Worm (Caenorhabditis elegans) whole organism, late embryonic: ENCODE results near the gene T28D6.5.

Experiments used
- C08G9.2 ChIP-seq: sonication (generic microtip); optimal IDR thresholded peaks from 2 replicates; lab custom pipeline; 2016; ENCODE audit warnings: mild to moderate bottlenecking, missing genetic modification characterization, moderate library complexity, missing compliant biosample characterization
- C38D4.7 ChIP-seq: fragments of 200-800 bp; sonication (Bioruptor generic); optimal IDR thresholded peaks from 2 replicates; lab custom pipeline; 2018; ENCODE audit warnings: mild to moderate bottlenecking, missing genetic modification characterization, moderate library complexity, missing compliant biosample characterization
- K02D7.2 ChIP-seq: sonication (generic microtip); optimal IDR thresholded peaks from 2 replicates; lab custom pipeline; 2017; ENCODE audit warnings: mild to moderate bottlenecking, missing genetic modification characterization, missing compliant biosample characterization
- K09A11.1 ChIP-seq: sonication (generic microtip); optimal IDR thresholded peaks from 2 replicates; lab custom pipeline; 2017; ENCODE audit warnings: antibody characterized with exemption, mild to moderate bottlenecking, missing genetic modification characterization, missing compliant biosample characterization; ENCODE audit not compliant: insufficient read depth
- T23F11.4 ChIP-seq: fragments of 200-800 bp; sonication (Bioruptor generic); optimal IDR thresholded peaks from 2 replicates; lab custom pipeline; 2018; ENCODE audit warnings: mild to moderate bottlenecking, missing genetic modification characterization, missing compliant biosample characterization
- ceh-14 ChIP-seq: sonication (generic microtip); optimal IDR thresholded peaks from 2 replicates; lab custom pipeline; 2016; ENCODE audit warnings: missing genotype, missing genetic modification characterization, missing compliant biosample characterization
- ceh-18 ChIP-seq: sonication (generic microtip); optimal IDR thresholded peaks from 2 replicates; lab custom pipeline; 2016; ENCODE audit warnings: missing genetic modification characterization, missing compliant biosample characterization
- ceh-2 ChIP-seq: sonication (generic microtip); optimal IDR thresholded peaks from 2 replicates; lab custom pipeline; 2016; ENCODE audit warnings: missing genotype, missing genetic modification characterization, missing compliant biosample characterization
- ceh-22 ChIP-seq: sonication (generic microtip); optimal IDR thresholded peaks from 2 replicates; lab custom pipeline; 2017; ENCODE audit warnings: missing biosample characterization, missing genetic modification characterization
- ceh-24 ChIP-seq: sonication (generic microtip); optimal IDR thresholded peaks from 2 replicates; lab custom pipeline; 2016; ENCODE audit warnings: mild to moderate bottlenecking, missing genetic modification characterization, missing compliant biosample characterization
- ceh-31 ChIP-seq: sonication (generic microtip); optimal IDR thresholded peaks from 2 replicates; lab custom pipeline; 2016; ENCODE audit warnings: missing genetic modification characterization, missing compliant biosample characterization
- ceh-45 ChIP-seq: fragments of 200-800 bp; sonication (Bioruptor generic); IDR thresholded peaks from 2 replicates; pipeline ENCODE4 v1.3.6; 2022; ENCODE audit warnings: missing genetic modification reagents, missing genetic modification characterization, missing compliant biosample characterization
- ceh-48 ChIP-seq: sonication (generic microtip); optimal IDR thresholded peaks from 2 replicates; lab custom pipeline; 2016; ENCODE audit warnings: missing genetic modification characterization, inconsistent platforms, missing compliant biosample characterization
- ceh-6 ChIP-seq: fragments of 200-800 bp; sonication (Bioruptor generic); optimal IDR thresholded peaks from 2 replicates; lab custom pipeline; 2018; ENCODE audit warnings: mild to moderate bottlenecking, missing genetic modification characterization, missing compliant biosample characterization
- che-1 ChIP-seq: sonication (generic microtip); optimal IDR thresholded peaks from 2 replicates; lab custom pipeline; 2016; ENCODE audit warnings: mild to moderate bottlenecking, missing genetic modification characterization, missing compliant biosample characterization
- dmd-4 ChIP-seq: sonication (generic microtip); optimal IDR thresholded peaks from 2 replicates; lab custom pipeline; 2016; ENCODE audit warnings: borderline replicate concordance, missing genetic modification characterization, missing compliant biosample characterization
- elt-2 ChIP-seq: sonication (generic microtip); optimal IDR thresholded peaks from 2 replicates; lab custom pipeline; 2016; ENCODE audit warnings: missing genetic modification reagents, missing genetic modification characterization, missing compliant biosample characterization
- elt-4 ChIP-seq: sonication (generic microtip); optimal IDR thresholded peaks from 2 replicates; lab custom pipeline; 2016; ENCODE audit warnings: missing genetic modification characterization, missing compliant biosample characterization
- ets-4 ChIP-seq: sonication (generic microtip); optimal IDR thresholded peaks from 2 replicates; lab custom pipeline; 2016; ENCODE audit warnings: missing genetic modification characterization, missing compliant biosample characterization
- fax-1 ChIP-seq: sonication (generic microtip); optimal IDR thresholded peaks from 2 replicates; lab custom pipeline; 2016; ENCODE audit warnings: missing genotype, missing genetic modification characterization, missing compliant biosample characterization
- fkh-10 ChIP-seq: fragments of 150-350 bp; optimal IDR thresholded peaks from 2 replicates; lab custom pipeline; 2014; ENCODE audit warnings: missing biosample characterization, missing genetic modification reagents, missing genetic modification characterization
- gmeb-2 ChIP-seq: sonication (generic microtip); optimal IDR thresholded peaks from 2 replicates; lab custom pipeline; 2016; ENCODE audit warnings: missing genetic modification characterization, inconsistent platforms, missing compliant biosample characterization
- hlh-13 ChIP-seq: fragments of 200-800 bp; sonication (Bioruptor generic); optimal IDR thresholded peaks from 2 replicates; lab custom pipeline; 2018; ENCODE audit warnings: mild to moderate bottlenecking, missing genetic modification characterization, missing compliant biosample characterization
- hlh-15 ChIP-seq: sonication (generic microtip); optimal IDR thresholded peaks from 2 replicates; lab custom pipeline; 2016; ENCODE audit warnings: missing genetic modification characterization, missing compliant biosample characterization
- hlh-30 ChIP-seq: sonication (generic microtip); optimal IDR thresholded peaks from 2 replicates; lab custom pipeline; 2017; ENCODE audit warnings: antibody characterized with exemption, missing genetic modification characterization, missing compliant biosample characterization; ENCODE audit not compliant: insufficient read depth
- hlh-6 ChIP-seq: sonication (generic microtip); optimal IDR thresholded peaks from 2 replicates; lab custom pipeline; 2016; ENCODE audit warnings: missing genotype, missing genetic modification characterization, missing compliant biosample characterization
- hlh-8 ChIP-seq: sonication (generic microtip); optimal IDR thresholded peaks from 2 replicates; lab custom pipeline; 2016; ENCODE audit warnings: missing genotype, missing genetic modification characterization, missing compliant biosample characterization
- lim-6 ChIP-seq: sonication (generic microtip); optimal IDR thresholded peaks from 2 replicates; lab custom pipeline; 2016; ENCODE audit warnings: missing genetic modification characterization, missing compliant biosample characterization
- mec-3 ChIP-seq: sonication (generic microtip); optimal IDR thresholded peaks from 2 replicates; lab custom pipeline; 2016; ENCODE audit warnings: borderline replicate concordance, missing genetic modification characterization, missing compliant biosample characterization
- npax-4 ChIP-seq: sonication (generic microtip); optimal IDR thresholded peaks from 2 replicates; lab custom pipeline; 2016; ENCODE audit warnings: missing genetic modification characterization, missing compliant biosample characterization
- odd-2 ChIP-seq: sonication (generic microtip); optimal IDR thresholded peaks from 2 replicates; lab custom pipeline; 2017; ENCODE audit warnings: antibody characterized with exemption, mild to moderate bottlenecking, missing genetic modification characterization, missing compliant biosample characterization
- pros-1 ChIP-seq: fragments of 150-350 bp; optimal IDR thresholded peaks from 2 replicates; lab custom pipeline; 2014; ENCODE audit warnings: missing biosample characterization, missing genetic modification reagents, missing genetic modification characterization
- ref-2 ChIP-seq: sonication (generic microtip); optimal IDR thresholded peaks from 2 replicates; lab custom pipeline; 2016; ENCODE audit warnings: missing genetic modification characterization, missing compliant biosample characterization
- rnt-1 ChIP-seq: sonication (generic microtip); optimal IDR thresholded peaks from 2 replicates; lab custom pipeline; 2016; ENCODE audit warnings: missing genetic modification characterization, missing compliant biosample characterization
- sdc-2 ChIP-seq: sonication (generic microtip); optimal IDR thresholded peaks from 2 replicates; lab custom pipeline; 2016; ENCODE audit warnings: missing genotype, missing genetic modification characterization, missing compliant biosample characterization
- syd-9 ChIP-seq: sonication (generic microtip); optimal IDR thresholded peaks from 2 replicates; lab custom pipeline; 2016; ENCODE audit warnings: mild to moderate bottlenecking, missing genetic modification characterization, moderate library complexity, missing compliant biosample characterization
- tbx-2 ChIP-seq: sonication (generic microtip); optimal IDR thresholded peaks from 2 replicates; lab custom pipeline; 2016; ENCODE audit warnings: missing genetic modification characterization, missing compliant biosample characterization
- tbx-7 ChIP-seq: sonication (generic microtip); optimal IDR thresholded peaks from 2 replicates; lab custom pipeline; 2016; ENCODE audit warnings: missing genotype, missing genetic modification characterization, missing compliant biosample characterization
- unc-42 ChIP-seq: sonication (generic microtip); optimal IDR thresholded peaks from 2 replicates; lab custom pipeline; 2016; ENCODE audit warnings: missing genotype, missing genetic modification characterization, missing compliant biosample characterization
- zip-5 ChIP-seq: sonication (generic microtip); optimal IDR thresholded peaks from 2 replicates; lab custom pipeline; 2016; ENCODE audit warnings: missing genetic modification characterization, missing compliant biosample characterization
- ztf-16 ChIP-seq: sonication (generic microtip); optimal IDR thresholded peaks from 2 replicates; lab custom pipeline; 2017; ENCODE audit warnings: missing genetic modification characterization, missing compliant biosample characterization

T28D6.5 gene

ce11 chrIII:11333032-11333732, at the start of gene T28D6.5:
T28D6.5 (plus strand) TSS chrIII:11333682.
- no peak for TF ChIP-seq hlh-6 (tag; lab: Kevin White, UChicago)
- no peak for TF ChIP-seq ztf-16 (tag; lab: Kevin White, UChicago)
- TF ChIP-seq unc-42 (tag; lab: Kevin White, UChicago): peak; percentile 85

- TF ChIP-seq lim-6 (tag; lab: Kevin White, UChicago) (no peak), fax-1 (tag; lab: Kevin White, UChicago) (peak; percentile 14), ceh-24 (tag; lab: Kevin White, UChicago) (no peak), odd-2 (tag; lab: Kevin White, UChicago) (no peak), mec-3 (tag; lab: Kevin White, UChicago) (peak; percentile 68), ceh-2 (tag; lab: Kevin White, UChicago) (peak; percentile 77), hlh-8 (tag; lab: Kevin White, UChicago) (peak; percentile 34), ceh-14 (peak; percentile 43), dmd-4 (no peak), tbx-2 (tag; lab: Kevin White, UChicago) (peak; percentile 71), C38D4.7 (GFP tag; lab: Kevin White, UChicago) (no peak), ceh-6 (GFP tag; lab: Kevin White, UChicago) (no peak), elt-2 (peak; percentile 11), C08G9.2 (tag; lab: Kevin White, UChicago) (peak; percentile 84), pros-1 (tag; lab: Kevin White, UChicago) (no peak), ceh-18 (no peak), ceh-22 (no peak), rnt-1 (tag; lab: Kevin White, UChicago) (no peak), hlh-30 (no peak), syd-9 (no peak), npax-4 (tag; lab: Kevin White, UChicago) (no peak), ceh-45 (no peak), ref-2 (tag; lab: Kevin White, UChicago) (no peak), K02D7.2 (no peak), unc-42 (tag; lab: Kevin White, UChicago) (peak; percentile 71), zip-5 (tag; lab: Kevin White, UChicago) (peak; percentile 51), elt-4 (tag; lab: Kevin White, UChicago) (no peak), tbx-7 (tag; lab: Kevin White, UChicago) (peak; percentile 61), K09A11.1 (tag; lab: Kevin White, UChicago) (no peak), fkh-10 (GFP tag; lab: Kevin White, UChicago) (no peak), hlh-15 (tag; lab: Kevin White, UChicago) (no peak), T23F11.4 (GFP tag; lab: Kevin White, UChicago) (no peak), gmeb-2 (no peak), sdc-2 (tag; lab: Kevin White, UChicago) (no peak), che-1 (tag; lab: Kevin White, UChicago) (no peak), hlh-13 (GFP tag; lab: Kevin White, UChicago) (no peak), ceh-31 (tag; lab: Kevin White, UChicago) (peak; percentile 84), ets-4 (tag; lab: Kevin White, UChicago) (peak; percentile 67)
Observed at ce11 chrIII:11286069-11286468, 47.4 kb upstream of the T28D6.5 start.

- TF ChIP-seq ceh-48 (tag; lab: Kevin White, UChicago): peak; percentile 35
- TF ChIP-seq zip-5 (tag; lab: Kevin White, UChicago): no peak
Observed at ce11 chrIII:11287340-11287739, 46.1 kb upstream of the T28D6.5 start.
